Fruit fly (Drosophila melanogaster) whole organism, prepupa: ENCODE data around the gene Kif19A.

Experiments
- CG10631 ChIP-seq: fragments of 200-800 bp; sonication (Bioruptor generic); optimal IDR thresholded peaks from 2 replicates; lab custom pipeline; 2016; ENCODE audit warnings: missing biosample characterization, missing genetic modification characterization
- CG10669 ChIP-seq: fragments of 200-800 bp; sonication (Bioruptor generic); optimal IDR thresholded peaks from 3 replicates; lab custom pipeline; 2018; ENCODE audit warnings: missing biosample characterization, mild to moderate bottlenecking, missing genetic modification characterization, moderate library complexity
- CG11294 ChIP-seq: fragments of 200-800 bp; sonication (Bioruptor generic); IDR thresholded peaks from 2 replicates; pipeline ENCODE4 v1.3.6; 2022; ENCODE audit warnings: missing biosample characterization, missing genetic modification characterization
- CG11902 ChIP-seq: fragments of 200-800 bp; sonication (Bioruptor generic); optimal IDR thresholded peaks from 3 replicates; lab custom pipeline; 2016; ENCODE audit warnings: missing biosample characterization, missing genetic modification characterization
- CG15336 ChIP-seq: fragments of 200-800 bp; sonication (Bioruptor generic); IDR thresholded peaks from 2 replicates; pipeline ENCODE4 v1.3.6; 2022; ENCODE audit warnings: missing biosample characterization, missing genetic modification characterization
- CG1621 ChIP-seq: fragments of 200-800 bp; sonication (Bioruptor generic); optimal IDR thresholded peaks from 3 replicates; lab custom pipeline; 2018; ENCODE audit warnings: missing biosample characterization, mild to moderate bottlenecking, missing genetic modification characterization
- CG16779 ChIP-seq: fragments of 200-800 bp; sonication (Bioruptor generic); optimal IDR thresholded peaks from 3 replicates; lab custom pipeline; 2017; ENCODE audit warnings: missing biosample characterization, mild to moderate bottlenecking, missing genetic modification characterization
- CG32006 ChIP-seq: fragments of 200-800 bp; sonication (Bioruptor generic); optimal IDR thresholded peaks from 3 replicates; lab custom pipeline; 2017; ENCODE audit warnings: missing biosample characterization, mild to moderate bottlenecking, missing genetic modification characterization
- CG34406 ChIP-seq: fragments of 200-800 bp; sonication (Bioruptor generic); optimal IDR thresholded peaks from 3 replicates; lab custom pipeline; 2016; ENCODE audit warnings: missing biosample characterization, missing genetic modification characterization
- CG3919 ChIP-seq: fragments of 200-800 bp; sonication (Bioruptor generic); optimal IDR thresholded peaks from 3 replicates; lab custom pipeline; 2016; ENCODE audit warnings: missing biosample characterization, missing genetic modification characterization
- CG4318 ChIP-seq: fragments of 200-800 bp; sonication (Bioruptor generic); optimal IDR thresholded peaks from 3 replicates; lab custom pipeline; 2017; ENCODE audit warnings: missing biosample characterization, mild to moderate bottlenecking, missing genetic modification characterization
- CG6276 ChIP-seq: fragments of 200-800 bp; sonication (Bioruptor generic); optimal IDR thresholded peaks from 2 replicates; lab custom pipeline; 2017; ENCODE audit warnings: missing biosample characterization, mild to moderate bottlenecking, missing genetic modification characterization
- CG6792 ChIP-seq: fragments of 200-800 bp; sonication (Bioruptor generic); optimal IDR thresholded peaks from 3 replicates; lab custom pipeline; 2016; ENCODE audit warnings: missing biosample characterization, missing genetic modification characterization
- CG6854 ChIP-seq: fragments of 200-800 bp; sonication (Bioruptor generic); optimal IDR thresholded peaks from 2 replicates; lab custom pipeline; 2017; ENCODE audit warnings: missing biosample characterization, mild to moderate bottlenecking, missing genetic modification characterization
- CG7368 ChIP-seq: fragments of 200-800 bp; sonication (Bioruptor generic); optimal IDR thresholded peaks from 3 replicates; lab custom pipeline; 2016; ENCODE audit warnings: missing biosample characterization, missing genetic modification characterization
- CG8319 ChIP-seq: fragments of 200-800 bp; sonication (Bioruptor generic); optimal IDR thresholded peaks from 3 replicates; lab custom pipeline; 2016; ENCODE audit warnings: missing biosample characterization, missing genetic modification characterization
- CG8632 ChIP-seq: fragments of 200-800 bp; sonication (Bioruptor generic); optimal IDR thresholded peaks from 3 replicates; lab custom pipeline; 2016; ENCODE audit warnings: missing biosample characterization, missing genetic modification characterization
- CG9139 ChIP-seq: fragments of 200-800 bp; sonication (Bioruptor generic); optimal IDR thresholded peaks from 3 replicates; lab custom pipeline; 2017; ENCODE audit warnings: missing biosample characterization, mild to moderate bottlenecking, missing genetic modification characterization
- Eip75B ChIP-seq: fragments of 200-800 bp; sonication (Bioruptor generic); optimal IDR thresholded peaks from 3 replicates; lab custom pipeline; 2016; ENCODE audit warnings: missing biosample characterization, missing genetic modification characterization
- Ets21C ChIP-seq: fragments of 200-800 bp; sonication (Bioruptor generic); optimal IDR thresholded peaks from 3 replicates; lab custom pipeline; 2016; ENCODE audit warnings: missing biosample characterization, missing genetic modification characterization
- Ets96B ChIP-seq: fragments of 200-800 bp; optimal IDR thresholded peaks from 2 replicates; lab custom pipeline; 2019; ENCODE audit warnings: missing biosample characterization, mild to moderate bottlenecking, missing genetic modification characterization, moderate library complexity
- Gug ChIP-seq: fragments of 200-800 bp; sonication (Bioruptor generic); IDR thresholded peaks from 2 replicates; pipeline ENCODE4 v1.3.6; 2022; ENCODE audit warnings: missing biosample characterization, missing genetic modification characterization
- Hr39 ChIP-seq: fragments of 200-800 bp; sonication (Bioruptor generic); optimal IDR thresholded peaks from 2 replicates; lab custom pipeline; 2016; ENCODE audit warnings: missing biosample characterization, missing genetic modification characterization
- Hr4 ChIP-seq: fragments of 200-800 bp; sonication (Bioruptor generic); optimal IDR thresholded peaks from 3 replicates; lab custom pipeline; 2016; ENCODE audit warnings: missing biosample characterization, missing genetic modification characterization
- OdsH ChIP-seq: fragments of 200-800 bp; sonication (Bioruptor generic); optimal IDR thresholded peaks from 3 replicates; lab custom pipeline; 2016; ENCODE audit warnings: missing biosample characterization, missing genetic modification characterization
- Smox ChIP-seq: fragments of 200-800 bp; sonication (Bioruptor generic); optimal IDR thresholded peaks from 3 replicates; lab custom pipeline; 2016; ENCODE audit warnings: missing biosample characterization, missing genetic modification characterization
- Sox102F ChIP-seq: fragments of 200-800 bp; sonication (Bioruptor generic); optimal IDR thresholded peaks from 2 replicates; lab custom pipeline; 2016; ENCODE audit warnings: missing biosample characterization, mild to moderate bottlenecking, missing genetic modification characterization
- Sox14 ChIP-seq: fragments of 200-800 bp; sonication (Bioruptor generic); optimal IDR thresholded peaks from 3 replicates; lab custom pipeline; 2016; ENCODE audit warnings: missing biosample characterization, missing genetic modification characterization
- achi ChIP-seq: fragments of 200-800 bp; sonication (Bioruptor generic); optimal IDR thresholded peaks from 3 replicates; lab custom pipeline; 2016; ENCODE audit warnings: missing biosample characterization, missing genetic modification characterization
- acj6 ChIP-seq: fragments of 200-800 bp; sonication (Bioruptor generic); optimal IDR thresholded peaks from 3 replicates; lab custom pipeline; 2016; ENCODE audit warnings: missing biosample characterization, missing genetic modification characterization
- cyc ChIP-seq: fragments of 200-800 bp; sonication (Bioruptor generic); optimal IDR thresholded peaks from 3 replicates; lab custom pipeline; 2016; ENCODE audit warnings: missing biosample characterization, missing genetic modification characterization
- dac ChIP-seq: fragments of 200-800 bp; sonication (Bioruptor generic); optimal IDR thresholded peaks from 2 replicates; lab custom pipeline; 2017; ENCODE audit warnings: missing biosample characterization, mild to moderate bottlenecking, missing genetic modification characterization
- eg ChIP-seq: fragments of 200-800 bp; sonication (Bioruptor generic); IDR thresholded peaks from 3 replicates; pipeline ENCODE4 v1.3.6; 2022; ENCODE audit warnings: missing biosample characterization, missing genetic modification characterization
- esn ChIP-seq: fragments of 200-800 bp; sonication (Bioruptor generic); optimal IDR thresholded peaks from 2 replicates; lab custom pipeline; 2016; ENCODE audit warnings: missing biosample characterization, mild to moderate bottlenecking, missing genetic modification characterization, moderate library complexity
- fd59A ChIP-seq: fragments of 200-800 bp; sonication (Bioruptor generic); optimal IDR thresholded peaks from 2 replicates; lab custom pipeline; 2017; ENCODE audit warnings: missing biosample characterization, mild to moderate bottlenecking, missing genetic modification characterization, missing genetic modification reagents
- fkh ChIP-seq: fragments of 200-800 bp; sonication (Bioruptor generic); optimal IDR thresholded peaks from 3 replicates; lab custom pipeline; 2017; ENCODE audit warnings: missing biosample characterization, mild to moderate bottlenecking, missing genetic modification characterization, moderate library complexity
- lz ChIP-seq: fragments of 200-800 bp; sonication (Bioruptor generic); optimal IDR thresholded peaks from 3 replicates; lab custom pipeline; 2016; ENCODE audit warnings: missing biosample characterization, missing genetic modification characterization
- net ChIP-seq: fragments of 200-800 bp; sonication (Bioruptor generic); optimal IDR thresholded peaks from 3 replicates; lab custom pipeline; 2016; ENCODE audit warnings: missing biosample characterization, missing genetic modification characterization
- pdm3 ChIP-seq: fragments of 200-800 bp; sonication (Bioruptor generic); optimal IDR thresholded peaks from 3 replicates; lab custom pipeline; 2016; ENCODE audit warnings: missing biosample characterization, missing genetic modification characterization
- salr ChIP-seq, 2 experiments: fragments of 200-800 bp; sonication (Bioruptor generic); optimal IDR thresholded peaks; 3 replicates each; lab custom pipeline; 2016 to 2018; ENCODE audit warnings: missing biosample characterization in 2 of 2, missing genetic modification characterization in 2 of 2, mild to moderate bottlenecking in 1 of 2
- spab ChIP-seq: fragments of 200-800 bp; sonication (Bioruptor generic); optimal IDR thresholded peaks from 2 replicates; lab custom pipeline; 2017; ENCODE audit warnings: missing biosample characterization, mild to moderate bottlenecking, missing genetic modification characterization, missing genetic modification reagents
- ss ChIP-seq, 2 experiments: fragments of 200-800 bp; sonication (Bioruptor generic); optimal IDR thresholded peaks; 2 replicates in 1 of 2; 3 replicates in 1 of 2; lab custom pipeline; 2017 to 2018; ENCODE audit warnings: mild to moderate bottlenecking in 2 of 2, missing biosample characterization in 2 of 2, missing genetic modification characterization in 2 of 2, moderate library complexity in 1 of 2
- vri ChIP-seq: fragments of 200-800 bp; sonication (Bioruptor generic); optimal IDR thresholded peaks from 3 replicates; lab custom pipeline; 2016; ENCODE audit warnings: missing biosample characterization, mild to moderate bottlenecking, missing genetic modification characterization

Kif19A gene

dm6 chr3R:14116088-14116487 is 2.2 kb downstream of the Kif19A start:
- TF ChIP-seq pdm3 (GFP tag; lab: Kevin White, UChicago) (no peak), CG6854 (GFP tag; lab: Kevin White, UChicago) (no peak), dac (GFP tag; lab: Kevin White, UChicago) (no peak), Sox14 (GFP tag; lab: Kevin White, UChicago) (no peak)
- TF ChIP-seq, all 60 proteins: peak for 0

- TF ChIP-seq Ets21C (GFP tag; lab: Kevin White, UChicago), result no peak
- no peak for TF ChIP-seq vri (GFP tag; lab: Kevin White, UChicago)
- TF ChIP-seq fd59A (GFP tag; lab: Kevin White, UChicago), result no peak
- TF ChIP-seq pdm3 (GFP tag; lab: Kevin White, UChicago), result no peak
Observed at dm6 chr3R:14112066-14112465, 6.2 kb downstream of the Kif19A start, which contains the start of gene CG14357. TSS of gene CG14357 (minus strand) at chr3R:14112166.

- TF ChIP-seq Hr39 (GFP tag; lab: Kevin White, UChicago) (no peak), Smox (no peak), pdm3 (GFP tag; lab: Kevin White, UChicago) (no peak), CG8632 (GFP tag; lab: Kevin White, UChicago) (no peak)
Observed at dm6 chr3R:14109145-14109544, 9.1 kb downstream of the Kif19A start, which contains the start of gene Or88a. TSS of gene Or88a (plus strand) at chr3R:14109445.

- TF ChIP-seq pdm3 (GFP tag; lab: Kevin White, UChicago), result peak; percentile 49
- TF ChIP-seq spab (GFP tag; lab: Kevin White, UChicago), result peak; percentile 24
- TF ChIP-seq lz (GFP tag; lab: Kevin White, UChicago), result no peak
- TF ChIP-seq CG3919 (GFP tag; lab: Kevin White, UChicago), result peak; percentile 60
- TF ChIP-seq acj6, result peak; percentile 19
- TF ChIP-seq CG7368 (GFP tag; lab: Kevin White, UChicago), result peak; percentile 23
- TF ChIP-seq net (GFP tag; lab: Kevin White, UChicago), result peak; percentile 45
- TF ChIP-seq CG34406, result peak; percentile 17
- peak; percentile 6 for TF ChIP-seq OdsH (GFP tag; lab: Kevin White, UChicago)
- no peak for TF ChIP-seq CG8319 (GFP tag; lab: Kevin White, UChicago)
- peak; percentile 18 for TF ChIP-seq fd59A (GFP tag; lab: Kevin White, UChicago)
- peak; percentile 60; the same call in 1 of the 2 replicates for TF ChIP-seq CG15336
- peak; percentile 11 for TF ChIP-seq CG16779 (tag; lab: Kevin White, UChicago)
- peak; percentile 50 for TF ChIP-seq Gug (GFP tag; lab: Robert Waterston, UW)
- TF ChIP-seq vri (GFP tag; lab: Kevin White, UChicago), result peak; percentile 64
- no peak for TF ChIP-seq CG4318
- peak in 1 of 2 experiments; percentile 35 for TF ChIP-seq ss (GFP tag; optimal IDR thresholded peaks at IDR 0.05; lab: Kevin White, UChicago)
- peak; percentile 43 for TF ChIP-seq CG6276 (GFP tag; lab: Kevin White, UChicago)
- peak; percentile 35 for TF ChIP-seq dac (GFP tag; lab: Kevin White, UChicago)
- TF ChIP-seq CG9139, result no peak
- TF ChIP-seq Sox102F (GFP tag; lab: Kevin White, UChicago), result peak; percentile 26
- no peak for TF ChIP-seq CG1621 (tag; lab: Kevin White, UChicago)
- no peak for TF ChIP-seq cyc
- TF ChIP-seq Ets96B (tag; lab: Kevin White, UChicago), result peak; percentile 6
- peak; percentile 58 for TF ChIP-seq Hr39 (GFP tag; lab: Kevin White, UChicago)
- peak; percentile 69 for TF ChIP-seq eg (GFP tag; lab: Robert Waterston, UW)
- TF ChIP-seq esn (GFP tag; lab: Kevin White, UChicago), result no peak
- TF ChIP-seq achi (GFP tag; lab: Kevin White, UChicago), result peak; percentile 34
- TF ChIP-seq Eip75B (GFP tag; lab: Kevin White, UChicago), result peak; percentile 85
- TF ChIP-seq CG32006 (GFP tag; lab: Kevin White, UChicago), result peak; percentile 35
- peak; percentile 37 for TF ChIP-seq CG10631 (GFP tag; lab: Kevin White, UChicago)
- peak; percentile 94 for TF ChIP-seq fkh (GFP tag; lab: Kevin White, UChicago)
- peak; percentile 35 for TF ChIP-seq CG10669 (GFP tag; lab: Kevin White, UChicago)
- TF ChIP-seq salr (GFP tag; optimal IDR thresholded peaks at IDR 0.05; lab: Kevin White, UChicago), result no peak
- TF ChIP-seq CG11294, result peak; percentile 51
- TF ChIP-seq CG6792 (GFP tag; lab: Kevin White, UChicago), result peak; percentile 49
- no peak for TF ChIP-seq CG11902 (GFP tag; lab: Kevin White, UChicago)
- TF ChIP-seq Hr4, result peak; percentile 14
Observed at dm6 chr3R:14108158-14108921, 9.9 kb downstream of the Kif19A start, which contains the start of gene CG12402. TSS of gene CG12402 (minus strand) at chr3R:14108321.
